Fruit fly (Drosophila melanogaster) whole organism, wandering third instar larva: ENCODE measurements around the gene CG3626.

Experiments used
- GATAd ChIP-seq: sonication (Bioruptor generic); optimal IDR thresholded peaks from 2 replicates; lab custom pipeline; 2016; ENCODE audit warnings: missing biosample characterization, missing genetic modification characterization
- Jra ChIP-seq: sonication (Bioruptor generic); optimal IDR thresholded peaks from 2 replicates; lab custom pipeline; 2016; ENCODE audit warnings: missing biosample characterization, missing genetic modification characterization
- OdsH ChIP-seq: fragments of 200-800 bp; sonication (Bioruptor generic); optimal IDR thresholded peaks from 2 replicates; lab custom pipeline; 2016; ENCODE audit warnings: missing biosample characterization, mild to moderate bottlenecking, missing genetic modification characterization
- h ChIP-seq: fragments of 200-800 bp; sonication (Bioruptor generic); optimal IDR thresholded peaks from 3 replicates; lab custom pipeline; 2016; ENCODE audit warnings: missing biosample characterization, mild to moderate bottlenecking, missing genetic modification characterization
- psq ChIP-seq: fragments of 200-800 bp; sonication (Bioruptor generic); optimal IDR thresholded peaks from 3 replicates; lab custom pipeline; 2017; ENCODE audit warnings: missing biosample characterization, mild to moderate bottlenecking, missing genetic modification characterization, moderate library complexity

DNA sequence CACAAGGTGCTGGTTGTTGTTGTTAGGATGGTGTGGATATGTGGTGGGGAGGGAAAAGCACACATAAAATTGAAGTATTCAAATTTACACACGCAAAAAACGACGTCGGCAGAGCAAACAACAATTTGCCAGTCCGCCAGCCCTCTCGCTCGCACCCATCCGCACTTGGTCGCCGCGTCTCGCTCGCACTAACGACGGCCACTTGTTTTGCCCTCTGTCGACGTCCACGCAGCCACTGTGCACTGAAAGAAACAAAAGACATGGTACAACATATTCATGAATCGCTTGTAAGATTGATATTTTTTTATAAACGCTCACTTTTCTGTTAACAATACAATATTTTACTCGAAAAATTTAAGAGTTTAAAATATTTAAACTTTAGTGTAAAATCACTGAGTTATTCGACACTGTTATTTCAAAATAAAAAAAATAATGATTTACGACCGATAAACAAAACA is 42.3 kb upstream of the CG3626 start:
- TF ChIP-seq GATAd (GFP tag; lab: Kevin White, UChicago), result no peak
- peak; percentile 71 for TF ChIP-seq OdsH
- peak; percentile 77 for TF ChIP-seq h (GFP tag; lab: Kevin White, UChicago)
- peak; percentile 68 for TF ChIP-seq Jra (GFP tag; lab: Kevin White, UChicago)
- TF ChIP-seq psq (GFP tag; lab: Kevin White, UChicago), result peak; percentile 52
